Worm (Caenorhabditis elegans) whole organism, L4 larva: ENCODE results near the gene F26D11.2.

ENCODE experiments used
- nhr-237 ChIP-seq: sonication (generic microtip); optimal IDR thresholded peaks from 2 replicates; lab custom pipeline; 2017; ENCODE audit warnings: missing biosample characterization, missing genetic modification characterization
- zag-1 ChIP-seq: fragments of 150-350 bp; optimal IDR thresholded peaks from 2 replicates; lab custom pipeline; 2014; ENCODE audit warnings: missing biosample characterization, missing genetic modification characterization

ce11 chrV:7995878-7996277 is 36.8 kb downstream of the F26D11.2 start, which contains the start of gene Y97E10AR.2:
- no peak for TF ChIP-seq zag-1 (tag; lab: Kevin White, UChicago)
- no peak for TF ChIP-seq nhr-237 (tag; lab: Kevin White, UChicago)
